Fruit fly (Drosophila melanogaster) whole organism, embryonic: ENCODE measurements around the gene Phs.
A peak's percentile ranks its signal among the peaks of the same experiment; 100 is the strongest.

Experiments
- Adf1 ChIP-seq: fragments of 200-800 bp; sonication (Bioruptor generic); IDR thresholded peaks from 2 replicates; pipeline ENCODE4 v1.3.6; 2022; ENCODE audit warnings: missing biosample characterization, missing genetic modification characterization
- Awh ChIP-seq: fragments of 200-800 bp; sonication (Bioruptor generic); IDR thresholded peaks from 2 replicates; pipeline ENCODE4, ENCODE4 v1.3.6; 2022; ENCODE audit warnings: missing biosample characterization, missing genetic modification characterization
- BEAF-32 ChIP-seq: fragments of 200-800 bp; sonication (Bioruptor generic); optimal IDR thresholded peaks from 3 replicates; lab custom pipeline; 2017; ENCODE audit warnings: missing biosample characterization, missing genetic modification characterization, mild to moderate bottlenecking, moderate library complexity, missing genetic modification reagents
- CG11504 ChIP-seq: fragments of 200-800 bp; sonication (Bioruptor generic); optimal IDR thresholded peaks from 3 replicates; lab custom pipeline; 2019; ENCODE audit warnings: missing biosample characterization, mild to moderate bottlenecking, missing genetic modification characterization, moderate library complexity
- CG12299 ChIP-seq: fragments of 200-800 bp; sonication (Bioruptor generic); optimal IDR thresholded peaks from 2 replicates; lab custom pipeline; 2018; ENCODE audit warnings: missing biosample characterization, mild to moderate bottlenecking, missing genetic modification characterization
- CG13123 ChIP-seq: fragments of 200-800 bp; sonication (Bioruptor generic); optimal IDR thresholded peaks from 2 replicates; lab custom pipeline; 2016; ENCODE audit warnings: missing biosample characterization, missing genetic modification characterization
- CG13287 ChIP-seq: fragments of 200-800 bp; sonication (Bioruptor generic); IDR thresholded peaks from 2 replicates; pipeline ENCODE4 v1.3.6; 2022; ENCODE audit warnings: missing biosample characterization, missing genetic modification characterization; ENCODE audit not compliant: partially characterized antibody
- CG13424 ChIP-seq: fragments of 200-800 bp; sonication (Bioruptor generic); optimal IDR thresholded peaks from 2 replicates; lab custom pipeline; 2019; ENCODE audit warnings: missing biosample characterization, mild to moderate bottlenecking, missing genetic modification characterization, moderate library complexity
- CG14014 ChIP-seq: fragments of 200-800 bp; sonication (Bioruptor generic); IDR thresholded peaks from 2 replicates; pipeline ENCODE4 v1.3.6; 2022; ENCODE audit warnings: missing biosample characterization, missing genetic modification characterization
- CG17568 ChIP-seq: fragments of 200-800 bp; sonication (Bioruptor generic); optimal IDR thresholded peaks from 2 replicates; lab custom pipeline; 2018; ENCODE audit warnings: missing biosample characterization, mild to moderate bottlenecking, missing genetic modification characterization, moderate library complexity
- CG18599 ChIP-seq: fragments of 200-800 bp; sonication (Bioruptor generic); optimal IDR thresholded peaks from 3 replicates; lab custom pipeline; 2017; ENCODE audit warnings: missing biosample characterization, missing genetic modification characterization, mild to moderate bottlenecking, moderate library complexity, missing genetic modification reagents
- CG18619 ChIP-seq: fragments of 200-800 bp; sonication (Bioruptor generic); optimal IDR thresholded peaks from 3 replicates; lab custom pipeline; 2017; ENCODE audit warnings: missing biosample characterization, mild to moderate bottlenecking, missing genetic modification characterization
- CG31224 ChIP-seq: fragments of 200-800 bp; sonication (Bioruptor generic); IDR thresholded peaks from 2 replicates; pipeline ENCODE4 v1.3.6; 2022; ENCODE audit warnings: missing biosample characterization, missing genetic modification characterization
- CG3281 ChIP-seq: fragments of 200-800 bp; sonication (Bioruptor generic); optimal IDR thresholded peaks from 3 replicates; lab custom pipeline; 2017; ENCODE audit warnings: missing biosample characterization, mild to moderate bottlenecking, missing genetic modification characterization
- CG5180 ChIP-seq: fragments of 200-800 bp; sonication (Bioruptor generic); optimal IDR thresholded peaks from 3 replicates; lab custom pipeline; 2017; ENCODE audit warnings: missing biosample characterization, missing genetic modification characterization, mild to moderate bottlenecking, moderate library complexity, missing genetic modification reagents
- CG6175 ChIP-seq: fragments of 200-800 bp; sonication (Bioruptor generic); IDR thresholded peaks from 3 replicates; pipeline ENCODE4 v1.3.6; 2022; ENCODE audit warnings: missing biosample characterization, missing genetic modification characterization
- CG6689 ChIP-seq: fragments of 200-800 bp; sonication (Bioruptor generic); IDR thresholded peaks from 2 replicates; pipeline ENCODE4 v1.3.6; 2022; ENCODE audit warnings: missing biosample characterization, missing genetic modification characterization
- CG8924 ChIP-seq: fragments of 200-800 bp; optimal IDR thresholded peaks from 3 replicates; lab custom pipeline; 2019; ENCODE audit warnings: missing biosample characterization, mild to moderate bottlenecking, missing genetic modification characterization, moderate library complexity
- CG9817 ChIP-seq: fragments of 200-800 bp; sonication (Bioruptor generic); optimal IDR thresholded peaks from 2 replicates; lab custom pipeline; 2018; ENCODE audit warnings: missing biosample characterization, mild to moderate bottlenecking, missing genetic modification characterization, moderate library complexity
- Fer1 ChIP-seq: fragments of 200-800 bp; sonication (Bioruptor generic); optimal IDR thresholded peaks from 2 replicates; lab custom pipeline; 2017; ENCODE audit warnings: missing biosample characterization, mild to moderate bottlenecking, missing genetic modification characterization
- HHEX ChIP-seq: fragments of 200-800 bp; sonication (Bioruptor generic); optimal IDR thresholded peaks from 3 replicates; lab custom pipeline; 2017; ENCODE audit warnings: missing biosample characterization, mild to moderate bottlenecking, missing genetic modification characterization, missing genetic modification reagents
- HmgD ChIP-seq: fragments of 200-800 bp; sonication (Bioruptor generic); optimal IDR thresholded peaks from 3 replicates; lab custom pipeline; 2016; ENCODE audit warnings: missing biosample characterization, missing genetic modification characterization
- Nf-YC ChIP-seq: fragments of 200-800 bp; optimal IDR thresholded peaks from 3 replicates; lab custom pipeline; 2019; ENCODE audit warnings: missing biosample characterization, mild to moderate bottlenecking, missing genetic modification characterization, moderate library complexity
- Optix ChIP-seq: fragments of 200-800 bp; sonication (Bioruptor generic); IDR thresholded peaks from 3 replicates; pipeline ENCODE4 v1.3.6; 2022; ENCODE audit warnings: missing biosample characterization, missing genetic modification characterization
- PHDP ChIP-seq: fragments of 200-800 bp; sonication (Bioruptor generic); optimal IDR thresholded peaks from 3 replicates; lab custom pipeline; 2018; ENCODE audit warnings: missing biosample characterization, mild to moderate bottlenecking, missing genetic modification characterization, moderate library complexity
- Rfx ChIP-seq: fragments of 200-800 bp; sonication (Bioruptor generic); IDR thresholded peaks from 2 replicates; pipeline ENCODE4 v1.3.6; 2022; ENCODE audit warnings: missing biosample characterization, missing genetic modification characterization
- Side ChIP-seq: fragments of 200-800 bp; sonication (Bioruptor generic); optimal IDR thresholded peaks from 2 replicates; lab custom pipeline; 2016; ENCODE audit warnings: missing biosample characterization, missing genetic modification characterization
- bbx ChIP-seq: fragments of 200-800 bp; sonication (Bioruptor generic); IDR thresholded peaks from 2 replicates; pipeline ENCODE4 v1.3.6; 2022; ENCODE audit warnings: missing biosample characterization, missing genetic modification characterization; ENCODE audit not compliant: partially characterized antibody
- caup ChIP-seq: fragments of 200-800 bp; sonication (Bioruptor generic); optimal IDR thresholded peaks from 3 replicates; lab custom pipeline; 2017; ENCODE audit warnings: missing biosample characterization, mild to moderate bottlenecking, missing genetic modification characterization, moderate library complexity; ENCODE audit not compliant: severe bottlenecking
- cg ChIP-seq: fragments of 200-800 bp; sonication (Bioruptor generic); optimal IDR thresholded peaks from 3 replicates; lab custom pipeline; 2019; ENCODE audit warnings: missing biosample characterization, mild to moderate bottlenecking, missing genetic modification characterization, moderate library complexity
- crc ChIP-seq: fragments of 200-800 bp; sonication (Bioruptor generic); optimal IDR thresholded peaks from 2 replicates; lab custom pipeline; 2016; ENCODE audit warnings: missing biosample characterization, missing genetic modification characterization
- exex ChIP-seq: fragments of 200-800 bp; sonication (Bioruptor generic); optimal IDR thresholded peaks from 4 replicates; lab custom pipeline; 2018; ENCODE audit warnings: missing biosample characterization, mild to moderate bottlenecking, missing genetic modification characterization, moderate library complexity
- eyg ChIP-seq: fragments of 200-800 bp; sonication (Bioruptor generic); optimal IDR thresholded peaks from 3 replicates; lab custom pipeline; 2016; ENCODE audit warnings: missing biosample characterization, missing genetic modification characterization
- gem ChIP-seq: fragments of 200-800 bp; sonication (Bioruptor generic); optimal IDR thresholded peaks from 2 replicates; lab custom pipeline; 2019; ENCODE audit warnings: missing biosample characterization, mild to moderate bottlenecking, missing genetic modification characterization, moderate library complexity
- grau ChIP-seq: fragments of 200-800 bp; optimal IDR thresholded peaks from 3 replicates; lab custom pipeline; 2019; ENCODE audit warnings: missing biosample characterization, mild to moderate bottlenecking, missing genetic modification characterization, moderate library complexity
- grn ChIP-seq: fragments of 200-800 bp; sonication (Bioruptor generic); optimal IDR thresholded peaks from 3 replicates; lab custom pipeline; 2017; ENCODE audit warnings: missing biosample characterization, missing genetic modification characterization
- jing ChIP-seq: fragments of 200-800 bp; sonication (Bioruptor generic); optimal IDR thresholded peaks from 2 replicates; lab custom pipeline; 2018; ENCODE audit warnings: missing biosample characterization, mild to moderate bottlenecking, missing genetic modification characterization
- kni ChIP-seq: fragments of 200-800 bp; sonication (Bioruptor generic); optimal IDR thresholded peaks from 3 replicates; lab custom pipeline; 2017; ENCODE audit warnings: mild to moderate bottlenecking, missing biosample characterization, missing genetic modification reagents, missing genetic modification characterization
- lab ChIP-seq: fragments of 200-800 bp; sonication (Bioruptor generic); optimal IDR thresholded peaks from 3 replicates; lab custom pipeline; 2017; ENCODE audit warnings: missing biosample characterization, missing genetic modification characterization, mild to moderate bottlenecking, moderate library complexity, missing genetic modification reagents
- lov ChIP-seq, 2 experiments: fragments of 200-800 bp in 1 of 2; fragments of >200 bp in 1 of 2; sonication (Bioruptor generic) in 1 of 2; IDR thresholded peaks in 1 of 2; optimal IDR thresholded peaks in 1 of 2; 2 replicates in 1 of 2; 3 replicates in 1 of 2; pipeline versions ENCODE4 v1.3.6 to Lab custom; 2017 to 2022; ENCODE audit warnings: missing biosample characterization in 1 of 2, missing genetic modification characterization in 1 of 2
- nau ChIP-seq: fragments of 200-800 bp; sonication (Bioruptor generic); optimal IDR thresholded peaks from 3 replicates; lab custom pipeline; 2017; ENCODE audit warnings: missing biosample characterization, mild to moderate bottlenecking, missing genetic modification characterization, missing genetic modification reagents
- row ChIP-seq: fragments of 200-800 bp; sonication (Bioruptor generic); IDR thresholded peaks from 3 replicates; pipeline ENCODE4 v1.3.6; 2022; ENCODE audit warnings: missing biosample characterization, missing genetic modification characterization
- sens ChIP-seq: fragments of 200-800 bp; sonication (Bioruptor generic); peaks from one replicate; lab custom pipeline; 2016; ENCODE audit warnings: missing biosample characterization, missing genetic modification characterization
- sens-2 ChIP-seq: fragments of 200-800 bp; sonication (Bioruptor generic); IDR thresholded peaks from 2 replicates; pipeline ENCODE4 v1.3.6; 2022; ENCODE audit warnings: missing biosample characterization, missing genetic modification characterization
- sug ChIP-seq: fragments of 200-800 bp; optimal IDR thresholded peaks from 2 replicates; lab custom pipeline; 2019; ENCODE audit warnings: missing biosample characterization, mild to moderate bottlenecking, missing genetic modification characterization, moderate library complexity
- toy ChIP-seq: fragments of 200-800 bp; sonication (Bioruptor generic); IDR thresholded peaks from 2 replicates; pipeline ENCODE4 v1.3.6; 2022; ENCODE audit warnings: missing biosample characterization, missing genetic modification characterization
- zen2 ChIP-seq: fragments of 200-800 bp; sonication (Bioruptor generic); IDR thresholded peaks from 3 replicates; pipeline ENCODE4 v1.3.6; 2022; ENCODE audit warnings: missing biosample characterization, missing genetic modification characterization; ENCODE audit not compliant: partially characterized antibody

Gene Phs

DNA sequence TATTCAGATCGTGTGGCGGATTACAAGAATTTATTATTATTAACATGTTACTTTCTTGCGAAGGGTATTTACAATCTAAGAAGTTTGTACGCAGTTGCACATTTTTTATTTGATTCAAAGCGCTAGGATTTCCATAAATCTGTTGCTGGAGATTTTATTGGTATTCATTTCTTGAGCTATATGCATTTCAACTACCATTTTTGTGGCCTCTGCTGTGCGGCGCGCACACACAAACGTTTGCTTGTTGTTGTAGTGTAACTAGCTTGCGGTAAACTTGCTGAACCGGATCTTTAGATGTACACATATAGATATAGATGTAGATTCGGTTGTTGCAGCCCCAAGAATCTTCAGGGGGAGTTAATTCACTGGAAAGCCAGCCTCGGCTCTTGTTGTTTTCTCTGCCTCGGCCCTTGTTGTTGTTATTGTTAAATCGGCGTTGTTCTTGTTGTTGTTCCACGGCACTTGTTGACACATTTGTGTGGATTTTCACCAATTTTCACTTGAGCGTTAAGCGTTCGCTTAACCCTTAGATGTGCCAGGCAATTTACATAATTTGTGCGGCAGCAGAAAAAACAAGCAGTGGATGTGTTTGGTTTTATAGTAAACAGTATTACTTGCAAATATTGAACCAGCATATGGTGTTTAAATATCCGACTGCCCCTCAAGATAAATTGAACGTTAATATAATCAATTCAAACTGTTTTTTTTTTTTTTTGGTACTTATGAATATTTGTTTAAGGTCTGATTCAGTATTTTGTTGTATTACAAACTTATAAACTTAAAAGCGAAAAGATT lies 28.7 kb upstream of the Phs start:
- TF ChIP-seq exex (tag; lab: Kevin White, UChicago) (peak; percentile 19), bbx (GFP tag; lab: Robert Waterston, UW) (no peak), Side (GFP tag; lab: Kevin White, UChicago) (no peak), grau (tag; lab: Kevin White, UChicago) (peak; percentile 66), CG11504 (tag; lab: Kevin White, UChicago) (peak; percentile 31), CG3281 (GFP tag; lab: Kevin White, UChicago) (peak; percentile 39), Rfx (GFP tag; lab: Robert Waterston, UW) (peak; percentile 49), CG12299 (tag; lab: Kevin White, UChicago) (no peak), sens-2 (GFP tag; lab: Robert Waterston, UW) (0 out of 2 replicates have a peak, but pooled peaks have one; percentile 15), PHDP (tag; lab: Kevin White, UChicago) (peak; percentile 38), CG13424 (tag; lab: Kevin White, UChicago) (peak; percentile 18), CG8924 (tag; lab: Kevin White, UChicago) (peak; percentile 38), Nf-YC (tag; lab: Kevin White, UChicago) (peak; percentile 11), lov (optimal IDR thresholded peaks at IDR 0.05; lab: Kevin White, UChicago) (no peak), lov (GFP tag; IDR thresholded peaks at IDR 0.05; lab: Robert Waterston, UW) (0 out of 3 replicates have a peak, but pooled peaks have one; percentile 10), Fer1 (GFP tag; lab: Kevin White, UChicago) (peak; percentile 28), crc (GFP tag; lab: Kevin White, UChicago) (peak; percentile 5), CG9817 (tag; lab: Kevin White, UChicago) (peak; percentile 13), CG31224 (peak; percentile 37), HmgD (GFP tag; lab: Kevin White, UChicago) (no peak), CG6689 (peak; percentile 18; the same call in 1 of the 2 replicates), CG14014 (peak; percentile 54; the same call in 1 of the 2 replicates), Optix (GFP tag; lab: Robert Waterston, UW) (no peak), CG6175 (GFP tag; lab: Robert Waterston, UW) (no peak), row (peak; percentile 35; the same call in 1 of the 3 replicates), kni (peak; percentile 53), zen2 (no peak), Adf1 (GFP tag; lab: Robert Waterston, UW) (no peak), CG18619 (GFP tag; lab: Kevin White, UChicago) (peak; percentile 1), CG17568 (GFP tag; lab: Kevin White, UChicago) (peak; percentile 41), CG13287 (GFP tag; lab: Robert Waterston, UW) (no peak), gem (peak; percentile 53), CG5180 (GFP tag; lab: Kevin White, UChicago) (peak; percentile 46), cg (GFP tag; lab: Kevin White, UChicago) (peak; percentile 36), nau (GFP tag; lab: Kevin White, UChicago) (peak; percentile 48), eyg (GFP tag; lab: Kevin White, UChicago) (peak; percentile 15), toy (GFP tag; lab: Robert Waterston, UW) (no peak), caup (GFP tag; lab: Kevin White, UChicago) (peak; percentile 6), lab (GFP tag; lab: Kevin White, UChicago) (peak; percentile 50), sug (tag; lab: Kevin White, UChicago) (peak; percentile 18), CG13123 (no peak), BEAF-32 (no peak), Awh (GFP tag; lab: Robert Waterston, UW) (peak; percentile 40; the same call in 1 of the 2 replicates), jing (GFP tag; lab: Kevin White, UChicago) (no peak), grn (GFP tag; lab: Kevin White, UChicago) (peak; percentile 24), CG18599 (peak; percentile 6), sens (GFP tag; lab: Kevin White, UChicago) (peak; percentile 81), HHEX (peak; percentile 51)
